Fruit fly (Drosophila melanogaster) whole organism, embryonic: ENCODE results near the gene CG4313.

Source experiments
- Ada2b ChIP-seq: fragments of 200-800 bp; sonication (Bioruptor generic); IDR thresholded peaks from 2 replicates; pipeline ENCODE4 v1.3.6; 2022; ENCODE audit warnings: missing biosample characterization, missing genetic modification characterization
- Adf1 ChIP-seq: fragments of 200-800 bp; sonication (Bioruptor generic); IDR thresholded peaks from 2 replicates; pipeline ENCODE4 v1.3.6; 2022; ENCODE audit warnings: missing biosample characterization, missing genetic modification characterization
- Atf-2 ChIP-seq: fragments of 200-800 bp; sonication (Bioruptor generic); optimal IDR thresholded peaks from 2 replicates; lab custom pipeline; 2016; ENCODE audit warnings: missing biosample characterization, missing genetic modification characterization
- BtbVII ChIP-seq: fragments of 200-800 bp; sonication (Bioruptor generic); optimal IDR thresholded peaks from 3 replicates; lab custom pipeline; 2017; ENCODE audit warnings: missing biosample characterization, mild to moderate bottlenecking, missing genetic modification characterization
- CG10543 ChIP-seq: fragments of 200-800 bp; sonication (Bioruptor generic); optimal IDR thresholded peaks from 3 replicates; lab custom pipeline; 2017; ENCODE audit warnings: missing biosample characterization, mild to moderate bottlenecking, missing genetic modification characterization, moderate library complexity
- CG11560 ChIP-seq: fragments of 200-800 bp; sonication (Bioruptor generic); IDR thresholded peaks from 3 replicates; pipeline ENCODE4 v1.3.6; 2022; ENCODE audit warnings: missing biosample characterization, missing genetic modification characterization
- CG13287 ChIP-seq: fragments of 200-800 bp; sonication (Bioruptor generic); IDR thresholded peaks from 2 replicates; pipeline ENCODE4 v1.3.6; 2022; ENCODE audit warnings: missing biosample characterization, missing genetic modification characterization; ENCODE audit not compliant: partially characterized antibody
- CG14710 ChIP-seq: fragments of 200-800 bp; sonication (Bioruptor generic); optimal IDR thresholded peaks from 3 replicates; lab custom pipeline; 2019; ENCODE audit warnings: missing biosample characterization, mild to moderate bottlenecking, missing genetic modification characterization, moderate library complexity
- CG17328 ChIP-seq: fragments of 200-800 bp; sonication (Bioruptor generic); IDR thresholded peaks from 2 replicates; pipeline ENCODE4 v1.3.6; 2022; ENCODE audit warnings: missing biosample characterization, missing genetic modification characterization
- CG17359 ChIP-seq: fragments of 200-800 bp; sonication (Bioruptor generic); optimal IDR thresholded peaks from 3 replicates; lab custom pipeline; 2018; ENCODE audit warnings: missing biosample characterization, mild to moderate bottlenecking, missing genetic modification characterization, moderate library complexity
- CG18599 ChIP-seq: fragments of 200-800 bp; sonication (Bioruptor generic); optimal IDR thresholded peaks from 3 replicates; lab custom pipeline; 2017; ENCODE audit warnings: missing biosample characterization, missing genetic modification characterization, mild to moderate bottlenecking, moderate library complexity, missing genetic modification reagents
- CG18764 ChIP-seq: fragments of 200-800 bp; sonication (Bioruptor generic); optimal IDR thresholded peaks from 3 replicates; lab custom pipeline; 2016; ENCODE audit warnings: missing biosample characterization, missing genetic modification characterization
- CG33557 ChIP-seq: fragments of 200-800 bp; sonication (Bioruptor generic); optimal IDR thresholded peaks from 2 replicates; lab custom pipeline; 2019; ENCODE audit warnings: missing biosample characterization, mild to moderate bottlenecking, missing genetic modification characterization, moderate library complexity
- CG42726 ChIP-seq: fragments of 200-800 bp; sonication (Bioruptor generic); IDR thresholded peaks from 2 replicates; pipeline ENCODE4 v1.3.6; 2022; ENCODE audit warnings: missing biosample characterization, missing genetic modification characterization; ENCODE audit not compliant: partially characterized antibody
- CG6854 ChIP-seq: fragments of 200-800 bp; sonication (Bioruptor generic); optimal IDR thresholded peaks from 3 replicates; lab custom pipeline; 2017; ENCODE audit warnings: missing biosample characterization, mild to moderate bottlenecking, missing genetic modification characterization
- CG8388 ChIP-seq: fragments of 200-800 bp; sonication (Bioruptor generic); optimal IDR thresholded peaks from 2 replicates; lab custom pipeline; 2019; ENCODE audit warnings: missing biosample characterization, mild to moderate bottlenecking, missing genetic modification characterization, moderate library complexity
- CG9932 ChIP-seq: fragments of 200-800 bp; sonication (Bioruptor generic); IDR thresholded peaks from 2 replicates; pipeline ENCODE4 v1.3.6; 2022; ENCODE audit warnings: missing biosample characterization, missing genetic modification characterization
- CrebB ChIP-seq: fragments of 200-800 bp; sonication (Bioruptor generic); optimal IDR thresholded peaks from 3 replicates; lab custom pipeline; 2018; ENCODE audit warnings: missing biosample characterization, mild to moderate bottlenecking, missing genetic modification characterization
- D19A ChIP-seq: fragments of 200-800 bp; optimal IDR thresholded peaks from 3 replicates; lab custom pipeline; 2019; ENCODE audit warnings: missing biosample characterization, mild to moderate bottlenecking, missing genetic modification characterization, moderate library complexity
- Dp ChIP-seq: fragments of 200-800 bp; sonication (Bioruptor generic); optimal IDR thresholded peaks from 2 replicates; lab custom pipeline; 2018; ENCODE audit warnings: missing biosample characterization, mild to moderate bottlenecking, missing genetic modification characterization, moderate library complexity
- Drgx ChIP-seq: fragments of 200-800 bp; sonication (Bioruptor generic); IDR thresholded peaks from 2 replicates; pipeline ENCODE4 v1.3.6; 2022; ENCODE audit warnings: missing biosample characterization, missing genetic modification characterization
- H15 ChIP-seq: fragments of 200-800 bp; sonication (Bioruptor generic); IDR thresholded peaks from 3 replicates; pipeline ENCODE4 v1.3.6; 2022; ENCODE audit warnings: missing biosample characterization, missing genetic modification characterization
- Hsf ChIP-seq: fragments of 200-800 bp; sonication (Bioruptor generic); optimal IDR thresholded peaks from 3 replicates; lab custom pipeline; 2016; ENCODE audit warnings: missing biosample characterization, missing genetic modification characterization
- Kr ChIP-seq: fragments of 200-800 bp; sonication (Bioruptor generic); optimal IDR thresholded peaks from 2 replicates; lab custom pipeline; 2017; ENCODE audit warnings: missing biosample characterization, mild to moderate bottlenecking, missing genetic modification characterization
- Myb ChIP-seq: fragments of 200-800 bp; sonication (Bioruptor generic); optimal IDR thresholded peaks from 2 replicates; lab custom pipeline; 2016; ENCODE audit warnings: missing biosample characterization, missing genetic modification characterization
- NC2β ChIP-seq: fragments of 200-800 bp; sonication (Bioruptor generic); optimal IDR thresholded peaks from 2 replicates; lab custom pipeline; 2016; ENCODE audit warnings: missing biosample characterization, missing genetic modification characterization
- Optix ChIP-seq: fragments of 200-800 bp; sonication (Bioruptor generic); IDR thresholded peaks from 3 replicates; pipeline ENCODE4 v1.3.6; 2022; ENCODE audit warnings: missing biosample characterization, missing genetic modification characterization
- Rx ChIP-seq: fragments of 200-800 bp; sonication (Bioruptor generic); IDR thresholded peaks from 2 replicates; pipeline ENCODE4 v1.3.6; 2022; ENCODE audit warnings: missing biosample characterization, missing genetic modification characterization
- Sin3A ChIP-seq: fragments of >200 bp; optimal IDR thresholded peaks from 2 replicates; lab custom pipeline; 2018
- Ssrp ChIP-seq: fragments of 200-800 bp; sonication (Bioruptor generic); optimal IDR thresholded peaks from 2 replicates; lab custom pipeline; 2018; ENCODE audit warnings: missing biosample characterization, mild to moderate bottlenecking, missing genetic modification characterization, moderate library complexity
- Usf ChIP-seq: fragments of 200-800 bp; sonication (Bioruptor generic); optimal IDR thresholded peaks from 2 replicates; lab custom pipeline; 2017; ENCODE audit warnings: missing genotype, missing biosample characterization, missing genetic modification characterization
- YL-1 ChIP-seq: fragments of 200-800 bp; sonication (Bioruptor generic); optimal IDR thresholded peaks from 3 replicates; lab custom pipeline; 2017; ENCODE audit warnings: missing biosample characterization, mild to moderate bottlenecking, missing genetic modification characterization
- ara ChIP-seq: fragments of 200-800 bp; sonication (Bioruptor generic); IDR thresholded peaks from 2 replicates; pipeline ENCODE4 v1.3.6; 2022; ENCODE audit warnings: missing biosample characterization, missing genetic modification characterization
- crp ChIP-seq, 2 experiments: fragments of 200-800 bp; sonication (Bioruptor generic); optimal IDR thresholded peaks; 2 replicates in 1 of 2; 3 replicates in 1 of 2; lab custom pipeline; 2017; ENCODE audit warnings: missing biosample characterization in 2 of 2, missing genetic modification characterization in 2 of 2, mild to moderate bottlenecking in 1 of 2, moderate library complexity in 1 of 2
- dimm ChIP-seq: fragments of 200-800 bp; sonication (Bioruptor generic); IDR thresholded peaks from 2 replicates; pipeline ENCODE4 v1.3.6; 2022; ENCODE audit warnings: missing biosample characterization, missing genetic modification characterization
- dm ChIP-seq: fragments of 200-800 bp; sonication (Bioruptor generic); optimal IDR thresholded peaks from 3 replicates; lab custom pipeline; 2016; ENCODE audit warnings: missing biosample characterization, missing genetic modification characterization
- dysf ChIP-seq: fragments of 200-800 bp; sonication (Bioruptor generic); IDR thresholded peaks from 3 replicates; pipeline ENCODE4 v1.3.6; 2022; ENCODE audit warnings: missing biosample characterization, missing genetic modification characterization
- exex ChIP-seq: fragments of 200-800 bp; sonication (Bioruptor generic); optimal IDR thresholded peaks from 4 replicates; lab custom pipeline; 2018; ENCODE audit warnings: missing biosample characterization, mild to moderate bottlenecking, missing genetic modification characterization, moderate library complexity
- gsb ChIP-seq: fragments of 200-800 bp; sonication (Bioruptor generic); IDR thresholded peaks from 2 replicates; pipeline ENCODE4 v1.3.6; 2022; ENCODE audit warnings: missing biosample characterization, missing genetic modification characterization
- knrl ChIP-seq: fragments of 200-800 bp; sonication (Bioruptor generic); IDR thresholded peaks from 3 replicates; pipeline ENCODE4 v1.3.6; 2022; ENCODE audit warnings: missing biosample characterization, missing genetic modification characterization; ENCODE audit not compliant: partially characterized antibody
- luna ChIP-seq: fragments of 200-800 bp; sonication (Bioruptor generic); optimal IDR thresholded peaks from 2 replicates; lab custom pipeline; 2016; ENCODE audit warnings: missing biosample characterization, missing genetic modification characterization
- mld ChIP-seq: fragments of 200-800 bp; sonication (Bioruptor generic); IDR thresholded peaks from 3 replicates; pipeline ENCODE4 v1.3.6; 2022; ENCODE audit warnings: missing biosample characterization, missing genetic modification characterization; ENCODE audit not compliant: partially characterized antibody
- nau ChIP-seq: fragments of 200-800 bp; sonication (Bioruptor generic); optimal IDR thresholded peaks from 3 replicates; lab custom pipeline; 2017; ENCODE audit warnings: missing biosample characterization, mild to moderate bottlenecking, missing genetic modification characterization, missing genetic modification reagents
- oc ChIP-seq: fragments of 200-800 bp; sonication (Bioruptor generic); optimal IDR thresholded peaks from 2 replicates; lab custom pipeline; 2018; ENCODE audit warnings: missing biosample characterization, mild to moderate bottlenecking, missing genetic modification characterization, moderate library complexity
- peb ChIP-seq: fragments of 200-800 bp; sonication (Bioruptor generic); IDR thresholded peaks from 2 replicates; pipeline ENCODE4 v1.3.6; 2022; ENCODE audit warnings: missing biosample characterization, missing genetic modification characterization
- pfk ChIP-seq: fragments of 200-800 bp; sonication (Bioruptor generic); optimal IDR thresholded peaks from 2 replicates; lab custom pipeline; 2018; ENCODE audit warnings: missing biosample characterization, mild to moderate bottlenecking, missing genetic modification characterization, moderate library complexity
- pita ChIP-seq: fragments of 200-800 bp; sonication (Bioruptor generic); optimal IDR thresholded peaks from 2 replicates; lab custom pipeline; 2017; ENCODE audit warnings: missing biosample characterization, mild to moderate bottlenecking, missing genetic modification characterization
- pros ChIP-seq: fragments of 200-800 bp; sonication (Bioruptor generic); optimal IDR thresholded peaks from 3 replicates; lab custom pipeline; 2019; ENCODE audit warnings: missing biosample characterization, mild to moderate bottlenecking, missing genetic modification characterization, moderate library complexity
- seq ChIP-seq: fragments of 200-800 bp; sonication (Bioruptor generic); IDR thresholded peaks from 2 replicates; pipeline ENCODE4 v1.3.6; 2022; ENCODE audit warnings: missing biosample characterization, missing genetic modification characterization
- slbo ChIP-seq: fragments of 200-800 bp; sonication (Bioruptor generic); IDR thresholded peaks from 2 replicates; pipeline ENCODE4 v1.3.6; 2022; ENCODE audit warnings: missing biosample characterization, missing genetic modification characterization
- sr ChIP-seq: fragments of 200-800 bp; sonication (Bioruptor generic); IDR thresholded peaks from 3 replicates; pipeline ENCODE4 v1.3.6; 2022; ENCODE audit warnings: missing biosample characterization, missing genetic modification characterization

CG4313 gene

DNA sequence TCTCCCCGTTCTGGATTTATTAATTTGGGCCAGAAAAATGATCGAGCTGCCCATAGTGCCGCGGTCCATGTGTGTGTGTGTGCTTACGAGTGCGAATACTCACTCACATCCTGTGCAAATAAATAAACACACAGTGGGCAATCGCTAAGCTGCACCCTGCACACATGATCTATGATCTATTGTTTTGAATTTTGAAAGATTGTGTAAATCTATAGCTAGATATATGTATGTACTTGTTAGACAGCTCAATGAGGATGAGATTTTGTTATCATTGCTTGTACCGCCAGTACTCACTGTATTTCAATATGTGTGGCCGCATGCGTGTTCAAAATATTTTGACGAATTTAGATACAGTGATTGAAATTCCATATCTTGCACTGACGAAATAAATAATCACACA is 41.4 kb downstream of the CG4313 start (continued):
- TF ChIP-seq Ada2b (GFP tag; lab: Robert Waterston, UW) (peak; percentile 62), CG42726 (GFP tag; lab: Robert Waterston, UW) (no peak), Atf-2 (GFP tag; lab: Kevin White, UChicago) (peak; percentile 12), CG18764 (GFP tag; lab: Kevin White, UChicago) (no peak), NC2β (GFP tag; lab: Kevin White, UChicago) (no peak), peb (GFP tag; lab: Robert Waterston, UW) (no peak), dm (GFP tag; lab: Kevin White, UChicago) (no peak), Ssrp (tag; lab: Kevin White, UChicago) (no peak), crp (GFP tag; optimal IDR thresholded peaks at IDR 0.05; lab: Kevin White, UChicago) (no peak), Rx (GFP tag; lab: Robert Waterston, UW) (peak; percentile 41; the same call in 1 of the 2 replicates), knrl (GFP tag; lab: Robert Waterston, UW) (no peak), CG13287 (GFP tag; lab: Robert Waterston, UW) (no peak), mld (GFP tag; lab: Robert Waterston, UW) (no peak), YL-1 (GFP tag; lab: Kevin White, UChicago) (no peak), Drgx (GFP tag; lab: Robert Waterston, UW) (peak; percentile 94), nau (GFP tag; lab: Kevin White, UChicago) (no peak), Myb (GFP tag; lab: Kevin White, UChicago) (peak; percentile 28), CG8388 (GFP tag; lab: Kevin White, UChicago) (no peak), pita (GFP tag; lab: Kevin White, UChicago) (no peak), CG9932 (GFP tag; lab: Robert Waterston, UW) (peak; percentile 91), Dp (no peak), ara (GFP tag; lab: Robert Waterston, UW) (peak; percentile 45; the same call in 1 of the 2 replicates), exex (tag; lab: Kevin White, UChicago) (peak; percentile 5), CG33557 (GFP tag; lab: Kevin White, UChicago) (no peak), oc (tag; lab: Kevin White, UChicago) (no peak), Sin3A (lab: Kevin White, UChicago) (no peak), Usf (GFP tag; lab: Kevin White, UChicago) (peak; percentile 40), CG17359 (tag; lab: Kevin White, UChicago) (peak; percentile 21), CG10543 (GFP tag; lab: Kevin White, UChicago) (peak; percentile 49), Hsf (GFP tag; lab: Kevin White, UChicago) (peak; percentile 50), pros (GFP tag; lab: Kevin White, UChicago) (no peak), gsb (GFP tag; lab: Robert Waterston, UW) (peak; percentile 81), pfk (GFP tag; lab: Kevin White, UChicago) (no peak), CG6854 (GFP tag; lab: Kevin White, UChicago) (no peak), CG17328 (GFP tag; lab: Robert Waterston, UW) (0 out of 2 replicates have a peak, but pooled peaks have one; percentile 17), BtbVII (peak; percentile 50), luna (GFP tag; lab: Kevin White, UChicago) (peak; percentile 21), D19A (tag; lab: Kevin White, UChicago) (no peak), Adf1 (no peak), Optix (GFP tag; lab: Robert Waterston, UW) (0 out of 3 replicates have a peak, but pooled peaks have one; percentile 28), seq (GFP tag; lab: Robert Waterston, UW) (0 out of 2 replicates have a peak, but pooled peaks have one; percentile 16), CG18599 (peak; percentile 82), CrebB (tag; lab: Kevin White, UChicago) (peak; percentile 56), Kr (no peak), dimm (GFP tag; lab: Robert Waterston, UW) (no peak), CG11560 (tag; lab: Robert Waterston, UW) (peak; percentile 52; the same call in 2 of the 3 replicates), sr (GFP tag; lab: Robert Waterston, UW) (no peak), CG14710 (tag; lab: Kevin White, UChicago) (no peak), slbo (GFP tag; lab: Robert Waterston, UW) (peak; percentile 91), dysf (GFP tag; lab: Robert Waterston, UW) (peak; percentile 75), H15 (no peak)
